Fruit fly (Drosophila melanogaster) Kc167 (cell line): Measurements from ENCODE around the gene CG13999.

ENCODE experiments used
- Myc ChIP-seq: fragments of >200 bp; optimal IDR thresholded peaks from 2 replicates; lab custom pipeline; 2017; ENCODE audit warnings: missing external identifiers
- Sin3A ChIP-seq: fragments of >200 bp; optimal IDR thresholded peaks from 2 replicates; lab custom pipeline; 2018; ENCODE audit warnings: missing external identifiers
- insv ChIP-seq: fragments of >200 bp; optimal IDR thresholded peaks from 3 replicates; lab custom pipeline; 2018; ENCODE audit warnings: missing external identifiers
- ttk ChIP-seq: sonication (Bioruptor generic); optimal IDR thresholded peaks from 2 replicates; lab custom pipeline; 2017; ENCODE audit warnings: missing external identifiers

dm6 chr2L:5943229-5944078 lies 12.8 kb downstream of the CG13999 start, which contains the start of the genes Sfp26Ad and Gpdh1:
- TF ChIP-seq Myc (lab: Kevin White, UChicago) (no peak), Sin3A (no peak), insv (lab: Kevin White, UChicago) (no peak), ttk (lab: Kevin White, UChicago) (no peak)
